Worm (Caenorhabditis elegans) whole organism, midembryonic: Measurements from ENCODE around the gene nhr-3.
"Not testable (repeated sequence)": the region's sequence is repeated elsewhere in the genome, so short reads cannot be mapped to it uniquely, and the experiment has no call there.

Source experiments
- flt-1 ChIP-seq: fragments of 200-800 bp; sonication (Bioruptor generic); IDR thresholded peaks from 2 replicates; pipeline ENCODE4 v1.3.6; 2022; ENCODE audit warnings: missing genetic modification characterization, missing compliant biosample characterization
- med-1 ChIP-seq: sonication (generic microtip); optimal IDR thresholded peaks from 2 replicates; lab custom pipeline; 2017; ENCODE audit warnings: missing genetic modification characterization, mild to moderate bottlenecking, missing compliant biosample characterization, antibody characterized with exemption, missing genetic modification reagents; ENCODE audit not compliant: insufficient read depth
- tab-1 ChIP-seq: fragments of 200-800 bp; sonication (Bioruptor generic); IDR thresholded peaks from 2 replicates; pipeline ENCODE4 v1.3.6; 2022; ENCODE audit warnings: missing genetic modification characterization, missing compliant biosample characterization
- ztf-29 ChIP-seq: fragments of 200-800 bp; sonication (Bioruptor generic); IDR thresholded peaks from 2 replicates; pipeline ENCODE4 v1.3.6; 2022; ENCODE audit warnings: missing genetic modification reagents, missing genetic modification characterization, missing compliant biosample characterization

DNA sequence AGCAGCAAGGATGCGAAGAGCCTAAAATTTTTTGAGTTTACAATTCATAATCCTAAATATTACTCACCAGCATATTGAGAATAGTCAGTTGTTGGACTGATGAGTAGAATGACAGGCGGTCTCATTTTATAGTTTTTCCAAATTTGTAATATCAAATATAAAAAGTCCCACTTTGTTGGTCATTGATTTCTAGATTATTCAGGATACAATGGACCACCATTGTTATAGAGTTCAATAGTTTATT, 33.3 kb upstream of the nhr-3 start, which contains the start of gene nspc-17:
- not testable (repeated sequence) for TF ChIP-seq tab-1; flt-1 (GFP tag; lab: Robert Waterston, UW); med-1; ztf-29 (GFP tag; lab: Robert Waterston, UW)
